Worm (Caenorhabditis elegans) whole organism, early embryonic: ENCODE results near the gene C54F6.20.

Experiments
- aly-1 ChIP-seq: sonication (generic microtip); optimal IDR thresholded peaks from 2 replicates; lab custom pipeline; 2016; ENCODE audit warnings: missing genetic modification characterization, missing compliant biosample characterization
- ama-1 ChIP-seq: fragments of 150-350 bp; optimal IDR thresholded peaks from 2 replicates; lab custom pipeline; 2014
- ceh-13 ChIP-seq: fragments of 200-800 bp; sonication (Bioruptor generic); optimal IDR thresholded peaks from 2 replicates; lab custom pipeline; 2018; ENCODE audit warnings: mild to moderate bottlenecking, missing genetic modification characterization, missing compliant biosample characterization
- ets-7 ChIP-seq: sonication (generic microtip); optimal IDR thresholded peaks from 2 replicates; lab custom pipeline; 2016; ENCODE audit warnings: missing genotype, missing genetic modification characterization, missing compliant biosample characterization
- flt-1 ChIP-seq: fragments of 200-800 bp; sonication (Bioruptor generic); IDR thresholded peaks from 2 replicates; pipeline ENCODE4 v1.3.6; 2022; ENCODE audit warnings: missing genetic modification characterization, missing compliant biosample characterization
- hnd-1 ChIP-seq: sonication (generic microtip); optimal IDR thresholded peaks from 2 replicates; lab custom pipeline; 2016; ENCODE audit warnings: missing genetic modification characterization, missing compliant biosample characterization
- pes-1 ChIP-seq: fragments of 200-800 bp; sonication (Bioruptor generic); IDR thresholded peaks from 2 replicates; pipeline ENCODE4 v1.3.6; 2022; ENCODE audit warnings: missing genetic modification reagents, missing genetic modification characterization, missing compliant biosample characterization
- tbx-11 ChIP-seq: fragments of 200-800 bp; sonication (Bioruptor generic); IDR thresholded peaks from 2 replicates; pipeline ENCODE4 v1.3.6; 2022; ENCODE audit warnings: missing genetic modification characterization, missing compliant biosample characterization
- tbx-37 ChIP-seq: fragments of 200-800 bp; sonication (Bioruptor generic); conservative IDR thresholded peaks from 2 replicates; pipeline ENCODE4 v1.3.6; 2022; ENCODE audit warnings: missing genetic modification reagents, missing genetic modification characterization, missing compliant biosample characterization
- tra-4 ChIP-seq: sonication (generic microtip); optimal IDR thresholded peaks from 2 replicates; lab custom pipeline; 2017; ENCODE audit warnings: missing genetic modification characterization, missing compliant biosample characterization

DNA sequence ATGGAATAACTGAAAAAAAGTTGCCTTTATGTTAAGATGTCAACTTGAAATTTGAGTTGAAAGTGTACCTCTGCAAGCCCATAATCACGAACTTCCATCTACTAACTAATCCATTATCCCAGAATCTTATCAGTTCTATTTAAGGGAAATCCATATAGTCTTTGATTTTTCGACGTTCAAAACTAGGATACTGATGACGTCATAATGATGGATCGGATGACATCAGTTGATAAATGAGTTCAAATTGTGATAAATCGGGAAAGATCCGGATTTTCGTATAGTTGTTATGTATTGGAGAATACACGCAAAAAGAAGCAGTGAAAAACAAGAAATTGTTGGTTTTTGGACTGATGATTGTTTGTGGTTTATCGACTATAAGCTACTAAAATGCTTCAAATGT, 19.2 kb downstream of the C54F6.20 start:
- TF ChIP-seq ama-1 (lab: Kevin White, UChicago) (no peak), ceh-13 (no peak), ets-7 (tag; lab: Kevin White, UChicago) (no peak), pes-1 (GFP tag; lab: Robert Waterston, UW) (no peak), aly-1 (no peak), tra-4 (tag; lab: Kevin White, UChicago) (no peak), hnd-1 (no peak), tbx-37 (GFP tag; lab: Robert Waterston, UW) (no peak), flt-1 (GFP tag; lab: Robert Waterston, UW) (no peak), tbx-11 (GFP tag; lab: Robert Waterston, UW) (no peak)
